Worm (Caenorhabditis elegans): ENCODE measurements around the gene C28A5.6.

DNA sequence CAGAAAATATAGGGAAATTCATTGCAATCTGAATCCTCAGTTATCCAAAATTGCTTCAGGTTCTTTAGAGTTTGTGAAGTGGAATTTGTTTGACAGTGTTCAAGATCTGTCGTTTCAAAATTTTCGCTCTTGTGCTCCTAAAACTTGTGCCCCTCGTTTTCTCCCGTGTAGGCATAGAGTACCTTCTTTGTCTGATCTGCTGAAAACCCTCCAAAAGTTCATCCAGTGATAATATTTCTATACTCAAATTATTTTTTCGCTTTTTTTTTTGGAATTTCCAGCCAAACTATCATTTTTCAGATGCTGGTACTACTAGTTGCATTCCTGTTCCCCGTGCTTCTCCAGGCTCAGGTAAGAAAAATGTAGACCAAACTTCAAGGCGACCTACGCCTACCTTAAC, 34.8 kb downstream of the C28A5.6 start, which contains the start of gene R07E5.4:
- no peak for TF ChIP-seq unc-62 (GFP tag; optimal IDR thresholded peaks at IDR 0.05)
- no peak for TF ChIP-seq lin-13 (tag; optimal IDR thresholded peaks at IDR 0.05)
- TF ChIP-seq ztf-11 (tag; optimal IDR thresholded peaks at IDR 0.05) = no peak
- TF ChIP-seq lin-32 (GFP tag; optimal IDR thresholded peaks at IDR 0.05) = no peak
- no peak for TF ChIP-seq snpc-4 (tag; optimal IDR thresholded peaks at IDR 0.05)
- TF ChIP-seq flh-1 (GFP tag; optimal IDR thresholded peaks at IDR 0.05) = no peak
- no peak for TF ChIP-seq ceh-43 (GFP tag; optimal IDR thresholded peaks at IDR 0.05)
- TF ChIP-seq nhr-2 (tag; optimal IDR thresholded peaks at IDR 0.05) = no peak
- no peak for TF ChIP-seq M03D4.4 (tag; optimal IDR thresholded peaks at IDR 0.05)

Data from whole organism, mixed stage, embryonic.